Fruit fly (Drosophila melanogaster) whole organism, wandering third instar larva: Measurements from ENCODE around the gene DIP-alpha.

Experiments
- Abd-B ChIP-seq: fragments of >200 bp; optimal IDR thresholded peaks from 2 replicates; lab custom pipeline; 2017; ENCODE audit warnings: missing biosample characterization, missing genetic modification characterization
- CG32264 ChIP-seq: fragments of 200-800 bp; sonication (Bioruptor generic); optimal IDR thresholded peaks from 2 replicates; lab custom pipeline; 2016; ENCODE audit warnings: missing biosample characterization, missing genetic modification characterization
- CrebA ChIP-seq: fragments of 200-800 bp; sonication (Bioruptor generic); optimal IDR thresholded peaks from 2 replicates; lab custom pipeline; 2016; ENCODE audit warnings: missing biosample characterization, mild to moderate bottlenecking, missing genetic modification characterization, borderline replicate concordance
- Dfd ChIP-seq: fragments of >200 bp; optimal IDR thresholded peaks from 2 replicates; lab custom pipeline; 2017; ENCODE audit warnings: missing biosample characterization, missing genetic modification characterization
- Dif ChIP-seq: fragments of 200-275, 200-300 bp; sonication (Bioruptor generic); optimal IDR thresholded peaks from 2 replicates; lab custom pipeline; 2018; ENCODE audit warnings: missing biosample characterization, missing genetic modification characterization; ENCODE audit not compliant: partially characterized antibody
- HLH106 ChIP-seq: fragments of 200-800 bp; optimal IDR thresholded peaks from 3 replicates; lab custom pipeline; 2019; ENCODE audit warnings: missing biosample characterization, mild to moderate bottlenecking, missing genetic modification characterization, moderate library complexity
- Hnf4 ChIP-seq: fragments of 200-800 bp; sonication (Bioruptor generic); optimal IDR thresholded peaks from 2 replicates; lab custom pipeline; 2016; ENCODE audit warnings: missing biosample characterization, mild to moderate bottlenecking, missing genetic modification characterization
- Hr78 ChIP-seq: fragments of >200 bp; optimal IDR thresholded peaks from 2 replicates; lab custom pipeline; 2017; ENCODE audit warnings: missing biosample characterization, missing genetic modification characterization
- Hr83 ChIP-seq: fragments of 200-300 bp; sonication (Bioruptor generic); optimal IDR thresholded peaks from 2 replicates; lab custom pipeline; 2016; ENCODE audit warnings: missing biosample characterization, mild to moderate bottlenecking, missing genetic modification characterization, moderate library complexity; ENCODE audit not compliant: poor library complexity, severe bottlenecking
- Jra ChIP-seq: sonication (Bioruptor generic); optimal IDR thresholded peaks from 2 replicates; lab custom pipeline; 2016; ENCODE audit warnings: missing biosample characterization, missing genetic modification characterization
- Mio ChIP-seq: sonication (Bioruptor generic); optimal IDR thresholded peaks from 2 replicates; lab custom pipeline; 2016; ENCODE audit warnings: missing biosample characterization, missing genetic modification characterization
- Myc ChIP-seq: fragments of >200 bp; optimal IDR thresholded peaks from 2 replicates; lab custom pipeline; 2017
- N ChIP-seq: fragments of >200 bp; optimal IDR thresholded peaks from 2 replicates; lab custom pipeline; 2018; ENCODE audit warnings: missing biosample characterization, missing external identifiers, missing genetic modification characterization
- OdsH ChIP-seq: fragments of 200-800 bp; sonication (Bioruptor generic); optimal IDR thresholded peaks from 2 replicates; lab custom pipeline; 2016; ENCODE audit warnings: missing biosample characterization, mild to moderate bottlenecking, missing genetic modification characterization
- Rel ChIP-seq, 2 experiments: fragments of 200-800 bp; sonication (Bioruptor generic) in 1 of 2; optimal IDR thresholded peaks; 2 replicates in 1 of 2; 3 replicates in 1 of 2; lab custom pipeline; 2016 to 2019; ENCODE audit warnings: mild to moderate bottlenecking in 2 of 2, missing biosample characterization in 2 of 2, missing genetic modification characterization in 2 of 2, moderate library complexity in 1 of 2
- Sp1 ChIP-seq: fragments of 200-800 bp; sonication (Bioruptor generic); optimal IDR thresholded peaks from 3 replicates; lab custom pipeline; 2019; ENCODE audit warnings: missing biosample characterization, mild to moderate bottlenecking, missing genetic modification characterization, moderate library complexity
- Vsx2 ChIP-seq: fragments of 200-300, 225-300 bp; sonication (Bioruptor generic); optimal IDR thresholded peaks from 2 replicates; lab custom pipeline; 2018; ENCODE audit warnings: missing biosample characterization, missing genetic modification characterization; ENCODE audit not compliant: partially characterized antibody
- br ChIP-seq: fragments of 200-800 bp; sonication (Bioruptor generic); optimal IDR thresholded peaks from 2 replicates; lab custom pipeline; 2016; ENCODE audit warnings: missing biosample characterization, missing genetic modification characterization
- brk ChIP-seq: fragments of 200-800 bp; sonication (Bioruptor generic); optimal IDR thresholded peaks from 2 replicates; lab custom pipeline; 2016; ENCODE audit warnings: missing biosample characterization, mild to moderate bottlenecking, missing genetic modification characterization
- dl ChIP-seq, 2 experiments: fragments of 175-275, 200-275 bp in 1 of 2; fragments of 200-275 bp in 1 of 2; sonication (Bioruptor generic); optimal IDR thresholded peaks; lab custom pipeline; 2018; ENCODE audit warnings: mild to moderate bottlenecking in 2 of 2, missing biosample characterization in 2 of 2, missing genetic modification characterization in 2 of 2, moderate library complexity in 2 of 2; ENCODE audit not compliant: partially characterized antibody in 2 of 2, insufficient read depth in 1 of 2
- dmrt93B ChIP-seq: fragments of 200-800 bp; sonication (Bioruptor generic); optimal IDR thresholded peaks from 2 replicates; lab custom pipeline; 2018; ENCODE audit warnings: missing biosample characterization, mild to moderate bottlenecking, missing genetic modification characterization
- dsf ChIP-seq: sonication (Bioruptor generic); optimal IDR thresholded peaks from 2 replicates; lab custom pipeline; 2016; ENCODE audit warnings: missing biosample characterization, missing genetic modification characterization, borderline replicate concordance
- ey ChIP-seq: fragments of 200-800 bp; sonication (Bioruptor generic); optimal IDR thresholded peaks from 2 replicates; lab custom pipeline; 2016; ENCODE audit warnings: missing biosample characterization, missing genetic modification characterization
- foxo ChIP-seq, 2 experiments: fragments of 200-800 bp; sonication (Bioruptor generic); optimal IDR thresholded peaks; 2 replicates in 1 of 2; 3 replicates in 1 of 2; lab custom pipeline; 2016 to 2017; ENCODE audit warnings: missing biosample characterization in 2 of 2, missing genetic modification characterization in 2 of 2
- fru ChIP-seq: fragments of 200-800 bp; sonication (Bioruptor generic); optimal IDR thresholded peaks from 3 replicates; lab custom pipeline; 2016; ENCODE audit warnings: missing biosample characterization, mild to moderate bottlenecking, missing genetic modification characterization
- h ChIP-seq: fragments of 200-800 bp; sonication (Bioruptor generic); optimal IDR thresholded peaks from 3 replicates; lab custom pipeline; 2016; ENCODE audit warnings: missing biosample characterization, mild to moderate bottlenecking, missing genetic modification characterization
- jim ChIP-seq: fragments of 175-275, 200-325 bp; sonication (Bioruptor generic); optimal IDR thresholded peaks from 2 replicates; lab custom pipeline; 2016; ENCODE audit warnings: missing biosample characterization, mild to moderate bottlenecking, missing genetic modification characterization
- lola ChIP-seq: fragments of >200 bp; optimal IDR thresholded peaks from 2 replicates; lab custom pipeline; 2017; ENCODE audit warnings: missing biosample characterization, missing genetic modification characterization
- pan ChIP-seq: fragments of >200 bp; optimal IDR thresholded peaks from 2 replicates; lab custom pipeline; 2017
- psq ChIP-seq: fragments of 200-800 bp; sonication (Bioruptor generic); optimal IDR thresholded peaks from 3 replicates; lab custom pipeline; 2017; ENCODE audit warnings: missing biosample characterization, mild to moderate bottlenecking, missing genetic modification characterization, moderate library complexity
- rgr ChIP-seq: fragments of 200-800 bp; sonication (Bioruptor generic); optimal IDR thresholded peaks from 3 replicates; lab custom pipeline; 2016; ENCODE audit warnings: missing biosample characterization, mild to moderate bottlenecking, missing genetic modification characterization
- tai ChIP-seq: sonication (Bioruptor generic); optimal IDR thresholded peaks from 2 replicates; lab custom pipeline; 2016; ENCODE audit warnings: missing biosample characterization, missing genetic modification characterization
- usp ChIP-seq: fragments of >200 bp; optimal IDR thresholded peaks from 2 replicates; lab custom pipeline; 2017; ENCODE audit warnings: missing biosample characterization, missing genetic modification characterization
- woc ChIP-seq: sonication (Bioruptor generic); optimal IDR thresholded peaks from 2 replicates; lab custom pipeline; 2016; ENCODE audit warnings: missing biosample characterization, mild to moderate bottlenecking, missing genetic modification characterization

DIP-alpha gene

dm6 chrX:3504751-3505150 is 66.7 kb downstream of the DIP-alpha start, which contains the start of gene Gas8:
Gene Gas8, minus strand, starts transcription at chrX:3504851.
- TF ChIP-seq OdsH (GFP tag; lab: Kevin White, UChicago): no peak
- no peak for TF ChIP-seq dmrt93B (GFP tag; lab: Kevin White, UChicago)
- TF ChIP-seq lola (GFP tag; lab: Kevin White, UChicago): no peak
- no peak for TF ChIP-seq HLH106 (tag; lab: Kevin White, UChicago)
- no peak for TF ChIP-seq h (GFP tag; lab: Kevin White, UChicago)
- TF ChIP-seq, all 38 proteins: peak for 0

- TF ChIP-seq CrebA (GFP tag; lab: Kevin White, UChicago): no peak
- no peak for TF ChIP-seq Jra (GFP tag; lab: Kevin White, UChicago)
- no peak for TF ChIP-seq jim (GFP tag; lab: Kevin White, UChicago)
- no peak for TF ChIP-seq pan (lab: Kevin White, UChicago)
- no peak for TF ChIP-seq Dif (GFP tag; lab: Kevin White, UChicago)
- no peak for TF ChIP-seq CG32264 (GFP tag; lab: Kevin White, UChicago)
- no peak for TF ChIP-seq Mio (GFP tag; lab: Kevin White, UChicago)
- TF ChIP-seq Sp1 (GFP tag; lab: Kevin White, UChicago): no peak
- no peak for TF ChIP-seq HLH106 (tag; lab: Kevin White, UChicago)
- no peak for TF ChIP-seq h (GFP tag; lab: Kevin White, UChicago)
- TF ChIP-seq lola (GFP tag; lab: Kevin White, UChicago): no peak
- TF ChIP-seq Rel (GFP tag; optimal IDR thresholded peaks at IDR 0.05; lab: Kevin White, UChicago): no peak
- TF ChIP-seq Rel (tag; optimal IDR thresholded peaks at IDR 0.05; lab: Kevin White, UChicago): no peak
Observed at dm6 chrX:3504251-3504650, 67.2 kb downstream of the DIP-alpha start.

DNA sequence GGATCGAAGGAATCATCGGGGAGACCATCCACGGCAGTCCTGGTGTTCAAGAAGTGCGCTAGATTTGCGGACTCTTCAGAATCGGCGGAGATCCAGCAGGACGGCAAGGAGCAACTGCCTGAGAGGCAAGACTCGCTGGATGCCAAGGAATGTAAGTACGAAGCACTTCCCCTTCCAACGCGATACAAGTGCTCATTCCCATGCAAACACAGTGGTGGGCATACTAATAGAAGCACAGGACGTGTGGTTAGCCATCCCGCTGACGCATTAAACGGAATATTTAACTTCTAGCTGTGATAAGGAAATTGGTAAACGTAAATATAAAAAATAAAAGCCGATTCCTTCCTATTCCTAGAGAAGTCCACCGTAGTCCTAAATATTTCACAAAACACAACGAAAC is 85.6 kb downstream of the DIP-alpha start:
- TF ChIP-seq ey: no peak
- TF ChIP-seq dl (GFP tag; optimal IDR thresholded peaks at IDR 0.05; lab: Kevin White, UChicago; ENCODE audit: insufficient read depth in 1 of 2, partially characterized antibody in 2 of 2): no peak
- TF ChIP-seq Jra (GFP tag; lab: Kevin White, UChicago): no peak
- TF ChIP-seq dmrt93B (GFP tag; lab: Kevin White, UChicago): no peak
- TF ChIP-seq jim (GFP tag; lab: Kevin White, UChicago): no peak
- no peak for TF ChIP-seq Abd-B (GFP tag; lab: Kevin White, UChicago)
- no peak for TF ChIP-seq woc (GFP tag; lab: Kevin White, UChicago)
- TF ChIP-seq tai (GFP tag; lab: Kevin White, UChicago): no peak
- TF ChIP-seq Hr83 (GFP tag; lab: Kevin White, UChicago): no peak
- no peak for TF ChIP-seq HLH106 (tag; lab: Kevin White, UChicago)
- TF ChIP-seq N: no peak

DNA sequence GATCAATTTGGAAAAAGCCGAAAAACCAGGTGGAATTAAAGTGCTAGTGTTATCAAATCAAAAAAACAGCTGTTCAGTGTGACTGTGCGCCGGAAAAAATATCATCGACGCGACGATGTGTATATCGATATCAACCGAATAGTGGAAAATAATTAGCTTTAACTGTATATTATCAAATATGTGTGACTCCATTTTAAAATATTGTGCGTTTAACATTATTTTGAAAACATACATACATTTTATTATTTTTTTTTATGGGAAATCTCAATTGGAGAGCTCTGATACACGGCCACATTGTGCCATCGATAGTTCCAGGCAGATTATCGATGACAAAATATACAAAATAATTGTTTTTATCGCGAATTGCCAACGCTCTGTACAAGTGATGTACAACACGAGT is 86.1 kb downstream of the DIP-alpha start, which contains the start of the genes CG14270 and CG10803:
Gene CG14270, minus strand, starts transcription at position 75 of the 400 bp plus-strand sequence.
Gene CG10803, plus strand, starts transcription at position 347 of the 400 bp plus-strand sequence.
- TF ChIP-seq Jra (GFP tag; lab: Kevin White, UChicago): peak; percentile 27
- TF ChIP-seq pan (lab: Kevin White, UChicago): no peak
- TF ChIP-seq Hr83 (GFP tag; lab: Kevin White, UChicago): no peak
- TF ChIP-seq foxo (GFP tag; optimal IDR thresholded peaks at IDR 0.05; lab: Kevin White, UChicago): peak in 1 of 2 experiments; percentile 14
- peak; percentile 2 for TF ChIP-seq Vsx2 (GFP tag; lab: Kevin White, UChicago)
- TF ChIP-seq brk: peak; percentile 9
- peak; percentile 4 for TF ChIP-seq psq (GFP tag; lab: Kevin White, UChicago)
- TF ChIP-seq tai (GFP tag; lab: Kevin White, UChicago): peak; percentile 68
- TF ChIP-seq h (GFP tag; lab: Kevin White, UChicago): no peak
- peak; percentile 51 for TF ChIP-seq Hnf4 (GFP tag; lab: Kevin White, UChicago)

dm6 chrX:3482119-3483014 is 89.1 kb downstream of the DIP-alpha start, which contains the start of the genes CG10804 and CG10802:
Gene CG10804, minus strand, starts transcription at chrX:3482322.
Gene CG10802, plus strand, starts transcription at chrX:3482965.
- TF ChIP-seq woc (GFP tag; lab: Kevin White, UChicago) (peak; percentile 83), Sp1 (GFP tag; lab: Kevin White, UChicago) (peak; percentile 54), Myc (lab: Kevin White, UChicago) (peak; percentile 43), dsf (peak; percentile 71), dmrt93B (GFP tag; lab: Kevin White, UChicago) (no peak), Dfd (GFP tag; lab: Kevin White, UChicago) (no peak), Mio (GFP tag; lab: Kevin White, UChicago) (no peak), Hr78 (no peak), rgr (peak; percentile 83), Jra (GFP tag; lab: Kevin White, UChicago) (peak; percentile 82), N (no peak), CG32264 (GFP tag; lab: Kevin White, UChicago) (no peak), Hr83 (GFP tag; lab: Kevin White, UChicago) (peak; percentile 48), CrebA (GFP tag; lab: Kevin White, UChicago) (no peak), br (GFP tag; lab: Kevin White, UChicago) (no peak), Vsx2 (GFP tag; lab: Kevin White, UChicago) (no peak), ey (peak; percentile 81), fru (GFP tag; lab: Kevin White, UChicago) (peak; percentile 71), dl (GFP tag; optimal IDR thresholded peaks at IDR 0.05; lab: Kevin White, UChicago; ENCODE audit: insufficient read depth in 1 of 2, partially characterized antibody in 2 of 2) (no peak), usp (GFP tag; lab: Kevin White, UChicago) (no peak), psq (GFP tag; lab: Kevin White, UChicago) (peak; percentile 59), tai (GFP tag; lab: Kevin White, UChicago) (peak; percentile 93), h (GFP tag; lab: Kevin White, UChicago) (peak; percentile 84)
